Fruit fly (Drosophila melanogaster): ENCODE data around the gene Atac1.

Atac1 gene

DNA sequence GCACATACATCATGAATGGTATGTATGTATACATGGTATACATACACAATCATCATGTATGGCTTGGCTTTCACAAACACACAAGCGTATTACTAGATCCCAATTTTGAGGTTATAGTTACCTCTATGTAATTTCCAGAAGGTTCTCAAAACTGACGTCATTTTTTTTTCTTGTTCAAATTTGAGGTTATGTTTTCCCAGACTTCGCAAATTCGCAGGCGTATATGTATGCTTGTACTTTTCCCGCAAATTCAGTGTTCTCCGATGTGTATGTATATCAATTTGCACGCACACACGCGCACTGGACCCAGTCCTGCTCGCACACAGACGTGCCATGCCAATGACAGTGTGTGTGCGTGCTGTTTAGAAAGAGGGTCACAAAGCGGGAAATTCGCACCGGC, 6.2 kb upstream of the Atac1 start (continued):
- no peak for TF ChIP-seq CG4424 (GFP tag; optimal IDR thresholded peaks at IDR 0.05)
- TF ChIP-seq Rfx (GFP tag; IDR thresholded peaks at IDR 0.05): no peak
- TF ChIP-seq CG18599 (GFP tag; optimal IDR thresholded peaks at IDR 0.05): no peak
- TF ChIP-seq CG17385 (GFP tag; optimal IDR thresholded peaks at IDR 0.05): no peak
- no peak for TF ChIP-seq Ets65A (GFP tag)
- TF ChIP-seq Drgx (GFP tag; IDR thresholded peaks at IDR 0.05): no peak
- no peak for TF ChIP-seq CG17568 (GFP tag; optimal IDR thresholded peaks at IDR 0.05)
- TF ChIP-seq CG3065 (GFP tag; optimal IDR thresholded peaks at IDR 0.05): no peak
- no peak for TF ChIP-seq CG30431 (GFP tag; optimal IDR thresholded peaks at IDR 0.05)
- no peak for TF ChIP-seq Lim3 (GFP tag; IDR thresholded peaks at IDR 0.05)
- no peak for TF ChIP-seq gcm (GFP tag; optimal IDR thresholded peaks at IDR 0.05)
- TF ChIP-seq prd (optimal IDR thresholded peaks at IDR 0.05): no peak
- no peak for TF ChIP-seq prd (GFP tag; IDR thresholded peaks at IDR 0.05)
- no peak for TF ChIP-seq luna (GFP tag; optimal IDR thresholded peaks at IDR 0.05)
- TF ChIP-seq D19B (GFP tag; optimal IDR thresholded peaks at IDR 0.05): no peak
- TF ChIP-seq tll (GFP tag; optimal IDR thresholded peaks at IDR 0.05): no peak
- TF ChIP-seq C15 (GFP tag; IDR thresholded peaks at IDR 0.05): 0 out of 3 replicates have a peak, but pooled peaks have one; percentile 23
- TF ChIP-seq lov (optimal IDR thresholded peaks at IDR 0.05): no peak
- no peak for TF ChIP-seq lov (GFP tag; IDR thresholded peaks at IDR 0.05)
- no peak for TF ChIP-seq jumu (GFP tag; optimal IDR thresholded peaks at IDR 0.05)
- no peak for TF ChIP-seq B-H1 (GFP tag; IDR thresholded peaks at IDR 0.05)
- no peak for TF ChIP-seq insv (GFP tag; optimal IDR thresholded peaks at IDR 0.05)
- TF ChIP-seq CG32772 (GFP tag; IDR thresholded peaks at IDR 0.05): no peak
- TF ChIP-seq mld (GFP tag; IDR thresholded peaks at IDR 0.05; ENCODE audit: partially characterized antibody): no peak
- TF ChIP-seq CG8478 (optimal IDR thresholded peaks at IDR 0.05): no peak
- no peak for TF ChIP-seq twi (tag; optimal IDR thresholded peaks at IDR 0.05)
- TF ChIP-seq CG10321 (GFP tag; IDR thresholded peaks at IDR 0.05): no peak
- no peak for TF ChIP-seq Bteb2 (GFP tag; optimal IDR thresholded peaks at IDR 0.05)
- no peak for TF ChIP-seq da (GFP tag; optimal IDR thresholded peaks at IDR 0.05)
- TF ChIP-seq slou (GFP tag; optimal IDR thresholded peaks at IDR 0.05): no peak
- TF ChIP-seq nom (GFP tag; optimal IDR thresholded peaks at IDR 0.05): peak; percentile 55
- TF ChIP-seq Mrtf (GFP tag; IDR thresholded peaks at IDR 0.05): no peak
- no peak for TF ChIP-seq ERR (GFP tag; optimal IDR thresholded peaks at IDR 0.05)
- no peak for TF ChIP-seq zen (tag; optimal IDR thresholded peaks at IDR 0.05)
- TF ChIP-seq unc-4 (GFP tag; IDR thresholded peaks at IDR 0.05; ENCODE audit: partially characterized antibody): no peak
- peak; percentile 29; the same call in 1 of the 2 replicates for TF ChIP-seq rib (GFP tag; IDR thresholded peaks at IDR 0.05)
- no peak for TF ChIP-seq NfI (GFP tag; optimal IDR thresholded peaks at IDR 0.05)
- TF ChIP-seq bab2 (GFP tag; optimal IDR thresholded peaks at IDR 0.05): no peak
- TF ChIP-seq CG31224 (GFP tag; IDR thresholded peaks at IDR 0.05): no peak
- no peak for TF ChIP-seq hkb (optimal IDR thresholded peaks at IDR 0.05)
- TF ChIP-seq hkb (GFP tag; IDR thresholded peaks at IDR 0.05): no peak
- TF ChIP-seq Lpt (GFP tag; optimal IDR thresholded peaks at IDR 0.05): no peak
- TF ChIP-seq Poxn (GFP tag; IDR thresholded peaks at IDR 0.05): no peak
- TF ChIP-seq bsh (GFP tag; optimal IDR thresholded peaks at IDR 0.05): no peak
- no peak for TF ChIP-seq cwo (GFP tag; optimal IDR thresholded peaks at IDR 0.05)
- TF ChIP-seq sqz (GFP tag; optimal IDR thresholded peaks at IDR 0.05): no peak
- TF ChIP-seq CG2678 (tag; optimal IDR thresholded peaks at IDR 0.05): no peak
- TF ChIP-seq HmgD (GFP tag; optimal IDR thresholded peaks at IDR 0.05): peak; percentile 2
- TF ChIP-seq Ptx1 (GFP tag; IDR thresholded peaks at IDR 0.05): no peak
- TF ChIP-seq sc (optimal IDR thresholded peaks at IDR 0.05): no peak
- TF ChIP-seq sc (GFP tag; optimal IDR thresholded peaks at IDR 0.05): no peak
- TF ChIP-seq TFAM (GFP tag; optimal IDR thresholded peaks at IDR 0.05): no peak
- TF ChIP-seq Rx (GFP tag; IDR thresholded peaks at IDR 0.05): no peak
- TF ChIP-seq Nf-YC (tag; optimal IDR thresholded peaks at IDR 0.05): peak; percentile 9
